Fruit fly (Drosophila melanogaster) whole organism, adult: ENCODE data around the gene mag.

Experiments
- CG11617 ChIP-seq: fragments of 200-800 bp; sonication (Bioruptor generic); optimal IDR thresholded peaks from 2 replicates; lab custom pipeline; 2017; ENCODE audit warnings: mild to moderate bottlenecking, missing biosample characterization, missing genetic modification reagents, missing genetic modification characterization
- CG12768 ChIP-seq: fragments of 200-800 bp; sonication (Bioruptor generic); optimal IDR thresholded peaks from 2 replicates; lab custom pipeline; 2017; ENCODE audit warnings: missing biosample characterization, missing genetic modification characterization, mild to moderate bottlenecking, moderate library complexity, missing genetic modification reagents
- CG14711 ChIP-seq: fragments of 200-800 bp; sonication (Bioruptor generic); optimal IDR thresholded peaks from 2 replicates; lab custom pipeline; 2018; ENCODE audit warnings: missing biosample characterization, mild to moderate bottlenecking, missing genetic modification characterization, moderate library complexity
- CG1620 ChIP-seq: fragments of 200-800 bp; sonication (Bioruptor generic); optimal IDR thresholded peaks from 2 replicates; lab custom pipeline; 2016; ENCODE audit warnings: missing biosample characterization, missing genetic modification characterization
- CG33017 ChIP-seq: fragments of 200-800 bp; sonication (Bioruptor generic); optimal IDR thresholded peaks from 2 replicates; lab custom pipeline; 2018; ENCODE audit warnings: missing biosample characterization, mild to moderate bottlenecking, missing genetic modification characterization, moderate library complexity
- CG5204 ChIP-seq: fragments of 200-800 bp; sonication (Bioruptor generic); optimal IDR thresholded peaks from 2 replicates; lab custom pipeline; 2016; ENCODE audit warnings: missing biosample characterization, missing genetic modification characterization
- CG7045 ChIP-seq: fragments of 200-800 bp; sonication (Bioruptor generic); optimal IDR thresholded peaks from 2 replicates; lab custom pipeline; 2017; ENCODE audit warnings: missing biosample characterization, mild to moderate bottlenecking, missing genetic modification characterization
- CG7101 ChIP-seq: fragments of 200-800 bp; sonication (Bioruptor generic); optimal IDR thresholded peaks from 2 replicates; lab custom pipeline; 2018; ENCODE audit warnings: missing biosample characterization, mild to moderate bottlenecking, missing genetic modification characterization, moderate library complexity
- Clk ChIP-seq: fragments of 200-800 bp; sonication (Bioruptor generic); optimal IDR thresholded peaks from 2 replicates; lab custom pipeline; 2017; ENCODE audit warnings: missing biosample characterization, missing genetic modification characterization
- Crg-1 ChIP-seq: fragments of 200-800 bp; sonication (Bioruptor generic); optimal IDR thresholded peaks from 2 replicates; lab custom pipeline; 2016; ENCODE audit warnings: missing biosample characterization, missing genetic modification characterization
- Hr96 ChIP-seq: fragments of 200-800 bp; sonication (Bioruptor generic); optimal IDR thresholded peaks from 2 replicates; lab custom pipeline; 2016; ENCODE audit warnings: missing biosample characterization, missing genetic modification characterization
- Mnt ChIP-seq: fragments of 200-800 bp; sonication (Bioruptor generic); optimal IDR thresholded peaks from 2 replicates; lab custom pipeline; 2016; ENCODE audit warnings: missing biosample characterization, mild to moderate bottlenecking, missing genetic modification characterization
- bab1 ChIP-seq: fragments of 200-800 bp; sonication (Bioruptor generic); optimal IDR thresholded peaks from 3 replicates; lab custom pipeline; 2019; ENCODE audit warnings: missing biosample characterization, mild to moderate bottlenecking, missing genetic modification characterization, moderate library complexity
- cic ChIP-seq: fragments of 200-800 bp; sonication (Bioruptor generic); optimal IDR thresholded peaks from 2 replicates; lab custom pipeline; 2017; ENCODE audit warnings: missing biosample characterization, mild to moderate bottlenecking, missing genetic modification characterization, moderate library complexity
- cnc ChIP-seq, 2 experiments: fragments of >200 bp; optimal IDR thresholded peaks; 2 replicates each; lab custom pipeline; 2017
- kay ChIP-seq: fragments of 200-800 bp; sonication (Bioruptor generic); peaks from one replicate; lab custom pipeline; 2016; ENCODE audit warnings: missing biosample characterization, missing genetic modification characterization, borderline replicate concordance
- ovo ChIP-seq: fragments of 200-800 bp; sonication (Bioruptor generic); optimal IDR thresholded peaks from 2 replicates; lab custom pipeline; 2016; ENCODE audit warnings: missing biosample characterization, missing genetic modification characterization
- pad ChIP-seq: fragments of 200-800 bp; sonication (Bioruptor generic); optimal IDR thresholded peaks from 3 replicates; lab custom pipeline; 2017; ENCODE audit warnings: missing biosample characterization, missing genetic modification characterization, mild to moderate bottlenecking, moderate library complexity, missing genetic modification reagents
- tj ChIP-seq: fragments of 200-800 bp; sonication (Bioruptor generic); optimal IDR thresholded peaks from 3 replicates; lab custom pipeline; 2017; ENCODE audit warnings: missing biosample characterization, mild to moderate bottlenecking, missing genetic modification characterization, moderate library complexity
- toe ChIP-seq: fragments of 200-800 bp; sonication (Bioruptor generic); optimal IDR thresholded peaks from 2 replicates; lab custom pipeline; 2016; ENCODE audit warnings: missing biosample characterization, missing genetic modification characterization

Gene mag

DNA sequence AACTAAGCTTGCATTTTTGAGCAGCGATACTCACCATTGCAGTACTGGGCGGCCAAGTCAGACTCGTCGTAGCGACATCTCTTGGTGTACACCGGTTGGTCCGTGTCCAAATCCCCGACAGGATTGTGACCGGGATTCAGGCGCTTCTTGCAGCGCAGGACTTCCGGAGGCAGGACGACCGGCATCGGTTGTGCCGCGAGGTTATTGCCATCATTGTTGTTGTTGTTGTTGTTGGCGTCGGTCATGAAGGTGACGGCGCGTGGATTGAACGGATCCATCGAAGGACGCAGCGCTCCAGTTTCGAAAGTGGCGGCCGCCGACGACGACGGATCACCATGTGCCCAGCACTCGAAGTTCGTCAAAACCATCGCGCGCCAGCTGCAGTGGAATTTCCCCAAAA lies 12.1 kb downstream of the mag start:
- no peak for TF ChIP-seq cnc (optimal IDR thresholded peaks at IDR 0.05; lab: Kevin White, UChicago)
- no peak for TF ChIP-seq Crg-1 (GFP tag; lab: Kevin White, UChicago)
- no peak for TF ChIP-seq CG11617 (GFP tag; lab: Kevin White, UChicago)
- no peak for TF ChIP-seq CG33017 (tag; lab: Kevin White, UChicago)
- TF ChIP-seq CG7101 (tag; lab: Kevin White, UChicago) = no peak
- TF ChIP-seq bab1 = no peak
- TF ChIP-seq CG12768 (GFP tag; lab: Kevin White, UChicago) = no peak
- no peak for TF ChIP-seq Clk
- no peak for TF ChIP-seq CG14711 (tag; lab: Kevin White, UChicago)
- no peak for TF ChIP-seq kay
- no peak for TF ChIP-seq CG7045 (GFP tag; lab: Kevin White, UChicago)
- TF ChIP-seq pad = no peak
- TF ChIP-seq cic (GFP tag; lab: Kevin White, UChicago) = no peak
- no peak for TF ChIP-seq Mnt
- TF ChIP-seq CG5204 = no peak
- no peak for TF ChIP-seq tj (GFP tag; lab: Kevin White, UChicago)
- TF ChIP-seq Hr96 (GFP tag; lab: Kevin White, UChicago) = no peak
- TF ChIP-seq CG1620 (GFP tag; lab: Kevin White, UChicago) = no peak
- no peak for TF ChIP-seq toe
- TF ChIP-seq ovo (GFP tag; lab: Kevin White, UChicago) = no peak

DNA sequence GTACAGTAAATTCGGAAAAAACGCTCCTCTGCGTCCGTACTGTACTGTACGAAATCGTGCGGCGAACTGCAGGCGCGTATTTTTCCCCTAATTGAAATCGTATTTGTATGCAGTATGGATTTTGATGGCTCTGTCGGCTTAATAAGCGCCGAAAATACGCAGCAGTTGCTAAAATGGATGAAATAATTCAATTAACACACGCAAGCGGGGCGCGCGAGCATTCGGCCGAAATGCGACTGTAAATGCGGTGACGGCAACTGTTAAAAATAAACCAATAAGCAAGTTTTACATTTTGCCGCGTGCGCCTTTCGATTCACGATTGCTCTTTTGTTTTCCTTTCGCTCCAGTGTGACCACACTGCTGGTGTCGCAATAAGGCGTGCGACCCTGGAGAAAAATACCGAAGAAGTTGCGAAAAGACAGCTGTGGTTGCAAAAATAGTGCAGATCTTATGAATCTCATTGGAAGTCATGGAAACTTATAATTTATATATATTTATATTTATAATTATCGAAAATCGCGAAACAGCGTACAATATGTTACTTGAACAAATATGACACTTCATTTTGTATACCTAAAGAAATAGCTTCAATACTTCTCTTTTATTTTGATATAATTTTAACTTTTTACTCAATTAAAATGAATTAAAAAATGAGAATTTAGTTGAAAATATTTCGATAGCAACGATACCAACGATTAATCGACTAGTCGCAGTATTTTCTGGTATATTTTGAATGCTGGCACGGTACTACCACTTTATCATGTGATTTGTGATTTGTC lies 12.7 kb downstream of the mag start, which contains the start of the genes CG32428 and CG5969:
CG32428 (minus strand) TSS at position 703 of the 779 bp plus-strand sequence.
CG5969 (plus strand) TSS at position 763 of the 779 bp plus-strand sequence.
- peak; percentile 78 for TF ChIP-seq CG12768 (GFP tag; lab: Kevin White, UChicago)
- TF ChIP-seq tj (GFP tag; lab: Kevin White, UChicago) = peak; percentile 82
- TF ChIP-seq bab1 = no peak
- no peak for TF ChIP-seq cic (GFP tag; lab: Kevin White, UChicago)
- TF ChIP-seq toe = peak; percentile 8
- peak; percentile 60 for TF ChIP-seq CG14711 (tag; lab: Kevin White, UChicago)
- TF ChIP-seq CG5204 = peak; percentile 11
- peak; percentile 74 for TF ChIP-seq CG33017 (tag; lab: Kevin White, UChicago)
- TF ChIP-seq cnc (optimal IDR thresholded peaks at IDR 0.05; lab: Kevin White, UChicago) = no peak
- peak; percentile 40 for TF ChIP-seq CG11617 (GFP tag; lab: Kevin White, UChicago)
- TF ChIP-seq pad = peak; percentile 47
- no peak for TF ChIP-seq Crg-1 (GFP tag; lab: Kevin White, UChicago)
- no peak for TF ChIP-seq CG1620 (GFP tag; lab: Kevin White, UChicago)
- TF ChIP-seq Clk = no peak
- no peak for TF ChIP-seq Hr96 (GFP tag; lab: Kevin White, UChicago)
- TF ChIP-seq Mnt = peak; percentile 60
- peak; percentile 70 for TF ChIP-seq CG7045 (GFP tag; lab: Kevin White, UChicago)
- TF ChIP-seq kay = no peak
- TF ChIP-seq CG7101 (tag; lab: Kevin White, UChicago) = peak; percentile 74
- no peak for TF ChIP-seq ovo (GFP tag; lab: Kevin White, UChicago)

DNA sequence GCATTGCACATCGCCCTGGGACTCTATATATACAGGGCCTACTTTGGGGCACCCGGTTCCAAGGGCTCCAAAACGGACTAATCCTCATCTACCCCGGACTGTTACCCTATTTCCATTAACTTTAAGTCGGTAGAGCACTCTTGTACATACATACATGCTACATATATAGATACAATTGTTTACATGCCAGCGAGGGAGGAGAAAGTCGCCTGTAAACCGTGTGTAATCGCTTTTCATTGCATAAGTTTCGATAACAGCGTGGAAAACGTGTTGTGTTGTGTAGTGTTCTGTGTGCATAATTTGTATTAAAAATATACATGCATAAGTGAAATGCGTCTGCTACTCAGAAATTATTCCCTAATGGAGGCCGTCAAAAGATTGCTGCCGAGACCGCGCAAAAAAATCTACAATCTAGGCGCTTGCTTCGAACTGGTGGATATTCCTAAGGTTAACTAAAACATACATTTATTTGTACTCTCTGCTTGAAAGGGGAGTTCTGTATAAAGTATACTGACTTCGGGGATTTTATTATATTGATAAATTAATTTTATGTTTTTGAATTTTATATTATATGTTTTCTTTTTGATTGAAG lies 13.8 kb downstream of the mag start, which contains the start of gene isoQC:
isoQC (plus strand) TSS at position 270 of the 592 bp plus-strand sequence.
- TF ChIP-seq kay (peak; percentile 90), Mnt (peak; percentile 60), Crg-1 (GFP tag; lab: Kevin White, UChicago) (no peak)

DNA sequence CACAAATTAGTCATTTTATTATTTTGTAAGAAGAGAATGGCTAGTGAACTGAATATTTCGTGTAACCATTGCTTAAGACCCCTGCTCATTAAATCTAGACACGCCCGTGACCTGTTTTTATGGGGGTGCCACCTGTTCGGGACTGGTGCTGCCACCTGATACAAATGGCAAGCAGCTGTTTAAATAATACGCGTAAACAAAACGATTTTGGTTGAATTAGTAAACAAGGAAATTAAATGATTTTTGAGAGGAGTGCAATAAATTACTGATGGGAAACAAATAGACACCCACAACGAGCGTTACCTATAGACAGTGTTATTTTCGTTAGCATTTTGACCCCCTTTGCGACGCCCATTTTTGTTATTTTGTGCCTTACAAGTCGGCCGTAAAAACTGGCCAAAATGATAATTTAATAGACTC lies 14.3 kb downstream of the mag start:
- TF ChIP-seq Clk (peak; percentile 79), CG7101 (tag; lab: Kevin White, UChicago) (peak; percentile 90), Crg-1 (GFP tag; lab: Kevin White, UChicago) (peak; percentile 90), CG7045 (GFP tag; lab: Kevin White, UChicago) (peak; percentile 91), kay (peak; percentile 85), pad (peak; percentile 68), CG5204 (peak; percentile 78), ovo (GFP tag; lab: Kevin White, UChicago) (peak; percentile 68), cic (GFP tag; lab: Kevin White, UChicago) (peak; percentile 80), CG11617 (GFP tag; lab: Kevin White, UChicago) (peak; percentile 91), CG12768 (GFP tag; lab: Kevin White, UChicago) (peak; percentile 91), Mnt (peak; percentile 68), Hr96 (GFP tag; lab: Kevin White, UChicago) (peak; percentile 61), CG14711 (tag; lab: Kevin White, UChicago) (peak; percentile 86), cnc (optimal IDR thresholded peaks at IDR 0.05; lab: Kevin White, UChicago) (no peak), toe (peak; percentile 91), bab1 (peak; percentile 90), tj (GFP tag; lab: Kevin White, UChicago) (peak; percentile 71), CG1620 (GFP tag; lab: Kevin White, UChicago) (peak; percentile 93), CG33017 (tag; lab: Kevin White, UChicago) (peak; percentile 90)

DNA sequence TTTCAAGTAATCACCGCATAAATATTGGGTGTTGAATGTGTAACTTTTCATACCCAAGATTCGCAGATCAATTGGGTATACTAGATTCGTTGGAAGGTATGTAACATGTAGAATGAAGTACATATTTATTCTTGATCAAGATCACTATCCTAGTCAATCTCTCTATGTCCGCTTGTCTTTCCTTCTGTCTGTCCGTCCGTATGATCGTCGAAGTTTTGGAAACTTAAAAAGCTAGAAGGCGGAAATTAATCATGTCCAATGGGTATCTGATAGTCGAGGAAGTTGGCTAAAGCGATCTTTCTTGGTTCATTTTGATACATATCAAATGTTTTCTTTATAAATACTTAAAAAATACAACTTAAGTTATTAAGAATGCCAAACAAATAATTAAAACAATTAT lies 27.2 kb downstream of the mag start:
- TF ChIP-seq CG7101 (tag; lab: Kevin White, UChicago) (no peak), Mnt (no peak), bab1 (no peak), cic (GFP tag; lab: Kevin White, UChicago) (no peak), CG14711 (tag; lab: Kevin White, UChicago) (no peak), toe (no peak), CG12768 (GFP tag; lab: Kevin White, UChicago) (no peak), ovo (GFP tag; lab: Kevin White, UChicago) (no peak), Clk (no peak), CG33017 (tag; lab: Kevin White, UChicago) (no peak), pad (no peak), Crg-1 (GFP tag; lab: Kevin White, UChicago) (no peak), CG7045 (GFP tag; lab: Kevin White, UChicago) (no peak), cnc (optimal IDR thresholded peaks at IDR 0.05; lab: Kevin White, UChicago) (no peak), tj (GFP tag; lab: Kevin White, UChicago) (no peak), CG5204 (no peak), Hr96 (GFP tag; lab: Kevin White, UChicago) (no peak)
